Worm (Caenorhabditis elegans) whole organism, L3 larva: ENCODE results near the gene fbxa-27.
"Not testable (repeated sequence)": the region's sequence is repeated elsewhere in the genome, so short reads cannot be mapped to it uniquely, and the experiment has no call there.

Experiments
- R02D3.7 ChIP-seq: fragments of 150-350 bp; optimal IDR thresholded peaks from 2 replicates; lab custom pipeline; 2014; ENCODE audit warnings: missing biosample characterization, missing genetic modification characterization
- aly-2 ChIP-seq: fragments of 150-350 bp; optimal IDR thresholded peaks from 2 replicates; lab custom pipeline; 2014; ENCODE audit warnings: missing biosample characterization, missing genetic modification characterization
- ama-1 ChIP-seq: fragments of 150-350 bp; optimal IDR thresholded peaks from 2 replicates; lab custom pipeline; 2018
- ceh-16 ChIP-seq: sonication (generic microtip); optimal IDR thresholded peaks from 2 replicates; lab custom pipeline; 2017; ENCODE audit warnings: missing biosample characterization, missing genetic modification characterization
- ceh-28 ChIP-seq: fragments of 150-350 bp; optimal IDR thresholded peaks from 2 replicates; lab custom pipeline; 2014; ENCODE audit warnings: missing biosample characterization, missing genetic modification reagents, missing genetic modification characterization
- ceh-82 ChIP-seq: fragments of 150-350 bp; optimal IDR thresholded peaks from 2 replicates; lab custom pipeline; 2014; ENCODE audit warnings: missing biosample characterization, missing genetic modification characterization
- ceh-9 ChIP-seq: sonication (generic microtip); optimal IDR thresholded peaks from 2 replicates; lab custom pipeline; 2018; ENCODE audit warnings: missing biosample characterization, missing genetic modification characterization
- daf-12 ChIP-seq: fragments of 150-350 bp; optimal IDR thresholded peaks from 2 replicates; lab custom pipeline; 2014; ENCODE audit warnings: missing biosample characterization, missing genetic modification reagents, missing genetic modification characterization
- egl-27 ChIP-seq: sonication (generic microtip); optimal IDR thresholded peaks from 4 replicates; lab custom pipeline; 2017; ENCODE audit warnings: missing biosample characterization, missing genetic modification reagents, missing genetic modification characterization
- elt-1 ChIP-seq: fragments of 150-350 bp; optimal IDR thresholded peaks from 2 replicates; lab custom pipeline; 2014; ENCODE audit warnings: missing biosample characterization, missing genetic modification characterization
- elt-2 ChIP-seq: sonication (generic microtip); optimal IDR thresholded peaks from 2 replicates; lab custom pipeline; 2016; ENCODE audit warnings: missing genetic modification reagents, mild to moderate bottlenecking, missing genetic modification characterization, missing compliant biosample characterization
- eor-1 ChIP-seq, 2 experiments: fragments of 150-350 bp; optimal IDR thresholded peaks; 2 replicates each; lab custom pipeline; 2014 to 2018; ENCODE audit warnings: missing biosample characterization in 2 of 2, missing genetic modification characterization in 2 of 2
- fkh-10 ChIP-seq: sonication (generic microtip); optimal IDR thresholded peaks from 2 replicates; lab custom pipeline; 2017; ENCODE audit warnings: missing biosample characterization, missing genetic modification reagents, missing genetic modification characterization
- fkh-2 ChIP-seq: fragments of 150-350 bp; optimal IDR thresholded peaks from 2 replicates; lab custom pipeline; 2014; ENCODE audit warnings: missing biosample characterization, missing genetic modification reagents, missing genetic modification characterization
- jun-1 ChIP-seq: fragments of 150-350 bp; optimal IDR thresholded peaks from 2 replicates; lab custom pipeline; 2014; ENCODE audit warnings: missing biosample characterization, missing genetic modification reagents, missing genetic modification characterization
- lin-39 ChIP-seq: fragments of 150-350 bp; optimal IDR thresholded peaks from 2 replicates; lab custom pipeline; 2018; ENCODE audit warnings: missing biosample characterization, missing genetic modification reagents, missing genetic modification characterization
- lsy-12 ChIP-seq: sonication (generic microtip); optimal IDR thresholded peaks from 2 replicates; lab custom pipeline; 2016; ENCODE audit warnings: mild to moderate bottlenecking, missing genetic modification characterization, missing compliant biosample characterization
- mdl-1 ChIP-seq: fragments of 150-350 bp; optimal IDR thresholded peaks from 2 replicates; lab custom pipeline; 2014; ENCODE audit warnings: missing biosample characterization, missing genetic modification characterization
- nfya-1 ChIP-seq: sonication (generic microtip); optimal IDR thresholded peaks from 2 replicates; lab custom pipeline; 2017; ENCODE audit warnings: missing genetic modification characterization, mild to moderate bottlenecking, missing compliant biosample characterization, antibody characterized with exemption, moderate library complexity; ENCODE audit not compliant: insufficient read depth
- nhr-11 ChIP-seq: fragments of 150-350 bp; optimal IDR thresholded peaks from 2 replicates; lab custom pipeline; 2014; ENCODE audit warnings: missing biosample characterization, missing genetic modification characterization
- nhr-23 ChIP-seq: fragments of 150-350 bp; optimal IDR thresholded peaks from 2 replicates; lab custom pipeline; 2014; ENCODE audit warnings: missing biosample characterization, missing genetic modification reagents, missing genetic modification characterization
- nhr-237 ChIP-seq: fragments of 150-350 bp; optimal IDR thresholded peaks from 2 replicates; lab custom pipeline; 2014; ENCODE audit warnings: missing biosample characterization, missing genetic modification characterization
- nhr-43 ChIP-seq: sonication (generic microtip); optimal IDR thresholded peaks from 2 replicates; lab custom pipeline; 2016; ENCODE audit warnings: mild to moderate bottlenecking, missing genetic modification characterization, missing compliant biosample characterization; ENCODE audit not compliant: poor library complexity, severe bottlenecking
- nhr-76 ChIP-seq: fragments of 150-350 bp; sonication (generic microtip); optimal IDR thresholded peaks from 5 replicates; lab custom pipeline; 2014; ENCODE audit warnings: missing biosample characterization, missing genetic modification characterization
- nhr-77 ChIP-seq: fragments of 150-350 bp; optimal IDR thresholded peaks from 2 replicates; lab custom pipeline; 2014; ENCODE audit warnings: missing biosample characterization, missing genetic modification characterization
- pha-4 ChIP-seq: fragments of 150-350 bp; optimal IDR thresholded peaks from 2 replicates; lab custom pipeline; 2014; ENCODE audit warnings: missing biosample characterization, missing genetic modification reagents, missing genetic modification characterization
- pqm-1 ChIP-seq: fragments of 150-350 bp; optimal IDR thresholded peaks from 2 replicates; lab custom pipeline; 2017; ENCODE audit warnings: missing biosample characterization, missing genetic modification characterization, inconsistent platforms
- snpc-4 ChIP-seq: fragments of 150-350 bp; optimal IDR thresholded peaks from 2 replicates; lab custom pipeline; 2014; ENCODE audit warnings: missing biosample characterization, missing genetic modification characterization
- unc-39 ChIP-seq: sonication (generic microtip); optimal IDR thresholded peaks from 4 replicates; lab custom pipeline; 2017; ENCODE audit warnings: missing biosample characterization, missing genetic modification characterization
- unc-62 ChIP-seq: fragments of 150-350 bp; sonication (generic microtip); optimal IDR thresholded peaks from 4 replicates; lab custom pipeline; 2014; ENCODE audit warnings: missing biosample characterization, missing genetic modification reagents, missing genetic modification characterization
- zag-1 ChIP-seq: fragments of 150-350 bp; optimal IDR thresholded peaks from 2 replicates; lab custom pipeline; 2014; ENCODE audit warnings: missing biosample characterization, missing genetic modification characterization
- ztf-11 ChIP-seq: fragments of 150-350 bp; optimal IDR thresholded peaks from 2 replicates; lab custom pipeline; 2014; ENCODE audit warnings: missing biosample characterization, missing genetic modification characterization
- ztf-4 ChIP-seq: fragments of 150-350 bp; optimal IDR thresholded peaks from 2 replicates; lab custom pipeline; 2014; ENCODE audit warnings: missing biosample characterization, missing genetic modification characterization

Gene fbxa-27

ce11 chrIII:1375491-1375890, 32.7 kb downstream of the fbxa-27 start, which contains the start of gene Y82E9BR.10:
TSS of gene Y82E9BR.10 (minus strand) at chrIII:1375591.
- TF ChIP-seq lin-39, nhr-43, ztf-4 (tag; lab: Kevin White, UChicago): not testable (repeated sequence)
- TF ChIP-seq, all 47 proteins: peak for 0; not testable (repeated sequence) for 47

DNA sequence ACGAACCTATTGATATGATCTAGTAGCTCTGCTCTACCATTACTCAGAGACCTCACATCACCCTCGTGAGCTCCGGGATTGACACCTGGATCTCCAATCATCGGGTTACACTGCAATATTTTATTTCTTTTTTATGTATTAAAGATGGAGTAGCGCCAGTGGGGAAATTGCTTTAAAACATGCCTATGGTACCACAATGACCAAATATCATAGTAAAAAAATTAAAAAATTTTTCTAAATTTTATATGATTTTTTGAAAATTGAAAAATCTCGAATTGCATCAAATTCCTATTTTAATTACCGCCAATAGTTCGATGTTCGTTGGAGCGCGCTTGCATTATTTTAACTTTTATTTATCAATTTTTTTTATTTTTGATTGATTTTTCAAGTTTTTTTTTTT, 35.1 kb downstream of the fbxa-27 start, which contains the start of gene pals-40:
pals-40 (minus strand) TSS at position 101 of the 400 bp plus-strand sequence.
- not testable (repeated sequence) for TF ChIP-seq egl-27 (tag; lab: Kevin White, UChicago); R02D3.7 (tag; lab: Kevin White, UChicago); fkh-10 (GFP tag; lab: Kevin White, UChicago)

DNA sequence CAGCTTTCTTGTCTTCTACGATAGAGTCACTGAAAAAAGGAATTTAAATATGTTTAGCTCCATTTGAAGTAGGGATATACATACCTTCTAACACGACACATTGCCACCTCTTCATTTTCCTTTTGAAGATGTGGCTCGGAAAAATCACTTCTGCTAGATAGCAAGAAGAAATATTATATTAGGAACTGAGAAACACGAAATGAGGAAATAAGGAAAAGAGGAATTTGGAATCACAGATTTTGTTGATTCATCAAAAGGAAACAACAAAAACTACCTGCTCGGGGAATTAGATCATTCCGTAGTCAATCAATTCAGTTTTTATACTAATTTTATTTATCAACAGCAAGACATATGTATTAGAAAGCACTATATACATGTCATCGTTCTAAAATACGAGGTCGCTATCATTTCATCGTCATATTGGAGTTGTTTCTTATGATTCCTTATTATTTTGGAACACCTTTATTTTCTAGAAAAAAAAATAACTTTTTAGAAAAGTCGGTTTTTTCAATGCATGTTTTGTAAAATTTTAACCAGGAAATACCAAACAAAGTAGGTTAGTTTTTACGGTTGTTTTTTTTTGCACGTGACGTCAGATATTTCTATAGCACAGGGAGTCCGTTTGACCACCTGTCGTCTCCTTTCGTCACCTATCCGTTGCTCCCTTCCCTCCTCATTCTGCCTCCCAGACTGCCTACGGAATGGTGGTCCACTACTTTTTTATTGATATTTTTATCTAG, 37.9 kb downstream of the fbxa-27 start, which contains the start of the genes pals-21 and Y82E9BR.6:
pals-21 (minus strand) TSS at position 101 of the 740 bp plus-strand sequence.
Y82E9BR.6 (plus strand) TSS at position 690 of the 740 bp plus-strand sequence.
- TF ChIP-seq unc-62 (no peak), fkh-10 (GFP tag; lab: Kevin White, UChicago) (no peak), snpc-4 (tag; lab: Kevin White, UChicago) (no peak), ceh-16 (tag; lab: Kevin White, UChicago) (no peak), aly-2 (tag; lab: Kevin White, UChicago) (no peak), ceh-28 (tag; lab: Kevin White, UChicago) (no peak), lin-39 (tag; lab: Kevin White, UChicago) (no peak), ceh-82 (tag; lab: Kevin White, UChicago) (no peak), nhr-77 (tag; lab: Kevin White, UChicago) (no peak), ztf-11 (tag; lab: Kevin White, UChicago) (no peak), zag-1 (tag; lab: Kevin White, UChicago) (no peak), egl-27 (tag; lab: Kevin White, UChicago) (no peak), nhr-11 (no peak), nhr-23 (tag; lab: Kevin White, UChicago) (no peak), nhr-43 (tag; lab: Kevin White, UChicago) (no peak), nhr-237 (tag; lab: Kevin White, UChicago) (no peak), ztf-4 (tag; lab: Kevin White, UChicago) (no peak)
- TF ChIP-seq, all 47 proteins: peak for 0

DNA sequence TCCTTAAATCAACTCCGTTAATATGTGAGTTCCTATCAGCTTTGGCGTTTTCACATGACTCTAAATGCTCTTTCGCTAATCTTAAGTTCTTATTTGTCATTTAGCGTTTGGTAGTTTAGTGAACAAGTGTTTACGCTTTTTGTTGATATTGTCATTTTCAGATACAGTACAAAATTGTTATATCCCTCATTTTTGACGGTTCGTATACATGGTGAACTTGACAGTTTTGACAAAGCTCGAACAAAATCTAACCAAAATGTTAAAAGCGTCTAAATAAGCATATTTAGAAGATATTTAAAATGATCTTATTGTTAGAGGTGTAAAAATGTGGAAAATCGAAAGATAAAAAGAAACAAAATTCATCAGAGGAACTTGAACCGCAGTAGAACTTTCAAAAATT, 40.7 kb downstream of the fbxa-27 start:
- TF ChIP-seq nhr-43 (tag; lab: Kevin White, UChicago) (no peak), ama-1 (lab: Kevin White, UChicago) (no peak), lin-39 (tag; lab: Kevin White, UChicago) (no peak), fkh-2 (no peak), nhr-237 (tag; lab: Kevin White, UChicago) (no peak), pha-4 (tag; lab: Kevin White, UChicago) (no peak), mdl-1 (tag; lab: Kevin White, UChicago) (no peak), lsy-12 (tag; lab: Kevin White, UChicago) (no peak), pqm-1 (no peak), daf-12 (no peak), nfya-1 (tag; lab: Kevin White, UChicago) (no peak), eor-1 (tag; optimal IDR thresholded peaks at IDR 0.05; lab: Kevin White, UChicago) (no peak), elt-2 (tag; lab: Kevin White, UChicago) (no peak), nhr-76 (tag; lab: Kevin White, UChicago) (no peak), zag-1 (tag; lab: Kevin White, UChicago) (no peak), unc-62 (no peak), elt-1 (tag; lab: Kevin White, UChicago) (no peak)

DNA sequence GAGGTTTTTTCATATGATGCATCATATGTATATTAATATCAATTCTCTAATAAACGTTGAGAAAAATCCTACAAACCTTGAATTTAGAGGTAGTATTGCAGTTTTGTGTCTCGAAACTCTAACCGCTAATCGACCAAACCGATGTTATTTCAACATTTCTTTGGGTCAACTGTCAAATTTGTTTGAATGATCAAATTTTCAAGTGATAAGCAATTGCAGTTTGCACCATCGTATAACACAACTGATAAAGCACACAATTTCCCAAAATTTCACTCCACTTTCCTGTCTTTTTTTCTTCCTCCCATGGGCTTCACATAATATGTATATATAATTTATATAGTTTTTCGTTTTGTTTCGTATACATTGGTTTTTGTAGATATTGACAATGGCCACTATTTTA, 41.3 kb downstream of the fbxa-27 start, which contains the start of the genes fbxa-138 and Y82E9BR.5:
fbxa-138 (minus strand) TSS at position 161 of the 400 bp plus-strand sequence.
Y82E9BR.5 (plus strand) TSS at position 279 of the 400 bp plus-strand sequence.
- peak; percentile 21 for TF ChIP-seq jun-1 (tag; lab: Kevin White, UChicago)
- peak; percentile 32 for TF ChIP-seq pqm-1
- peak; percentile 81 for TF ChIP-seq elt-2 (tag; lab: Kevin White, UChicago)
- no peak for TF ChIP-seq ceh-9 (tag; lab: Kevin White, UChicago)
- TF ChIP-seq unc-39 (tag; lab: Kevin White, UChicago): no peak
